Worm (Caenorhabditis elegans): ENCODE data around the gene fbxa-100.
A peak's percentile ranks its signal among the peaks of the same experiment; 100 is the strongest.

fbxa-100 gene

ce11 chrV:16040140-16040827 lies 21.6 kb downstream of the fbxa-100 start, which contains the start of the genes his-4 and his-3:
Gene his-4, minus strand, starts transcription at chrV:16040515.
Gene his-3, plus strand, starts transcription at chrV:16040808.
- TF ChIP-seq blmp-1 (tag; optimal IDR thresholded peaks at IDR 0.05): peak; percentile 15
- peak; percentile 35 for TF ChIP-seq ztf-4 (tag; optimal IDR thresholded peaks at IDR 0.05)
- peak; percentile 15 for TF ChIP-seq C16A3.4 (tag; optimal IDR thresholded peaks at IDR 0.05)
- peak; percentile 76 for TF ChIP-seq swsn-7 (tag; optimal IDR thresholded peaks at IDR 0.05)
- peak; percentile 43 for TF ChIP-seq unc-86 (tag; optimal IDR thresholded peaks at IDR 0.05)
- TF ChIP-seq tbx-2 (tag; optimal IDR thresholded peaks at IDR 0.05): peak; percentile 20
- TF ChIP-seq nhr-19 (GFP tag; conservative IDR thresholded peaks at IDR 0.05): peak; percentile 18; the same call in 1 of the 2 replicates
- peak; percentile 54 for TF ChIP-seq snu-23 (GFP tag; optimal IDR thresholded peaks at IDR 0.05)
- TF ChIP-seq lin-35 (GFP tag; optimal IDR thresholded peaks at IDR 0.05): peak in 1 of 2 experiments; percentile 7
- peak; percentile 69 for TF ChIP-seq nhr-71 (tag; optimal IDR thresholded peaks at IDR 0.05)
- peak; percentile 90 for TF ChIP-seq nhr-85 (tag)
- peak; percentile 38 for TF ChIP-seq xbp-1 (tag; optimal IDR thresholded peaks at IDR 0.05)
- peak; percentile 56 for TF ChIP-seq nhr-47 (tag; optimal IDR thresholded peaks at IDR 0.05)
- TF ChIP-seq efl-1 (optimal IDR thresholded peaks at IDR 0.05): peak; percentile 25 to 52
- peak in 1 of 2 experiments; percentile 29 for TF ChIP-seq efl-1 (GFP tag; optimal IDR thresholded peaks at IDR 0.05 in 1 of 2)
- peak; percentile 30 for TF ChIP-seq mep-1 (tag; optimal IDR thresholded peaks at IDR 0.05)
- peak in 1 of 2 experiments; percentile 92 for TF ChIP-seq ztf-11 (tag; optimal IDR thresholded peaks at IDR 0.05)
- peak in 1 of 3 experiments; percentile 23 for TF ChIP-seq dpl-1 (GFP tag; optimal IDR thresholded peaks at IDR 0.05)
- peak; percentile 60 for TF ChIP-seq efl-3 (GFP tag; optimal IDR thresholded peaks at IDR 0.05)
- peak; percentile 79 for TF ChIP-seq lin-14 (GFP tag; optimal IDR thresholded peaks at IDR 0.05)
- TF ChIP-seq rnt-1 (tag; optimal IDR thresholded peaks at IDR 0.05): peak; percentile 27
- TF ChIP-seq grh-1 (GFP tag; IDR thresholded peaks at IDR 0.05): peak; percentile 78
- peak; percentile 69 for TF ChIP-seq nhr-20 (tag; optimal IDR thresholded peaks at IDR 0.05)
- TF ChIP-seq nhr-90 (tag; optimal IDR thresholded peaks at IDR 0.05; ENCODE audit: poor library complexity): peak; percentile 76

- TF ChIP-seq efl-1 (optimal IDR thresholded peaks at IDR 0.05): no peak
- TF ChIP-seq efl-1 (GFP tag; optimal IDR thresholded peaks at IDR 0.05 in 1 of 2): peak in 1 of 2 experiments; percentile 45
- no peak for TF ChIP-seq lin-15B (tag; optimal IDR thresholded peaks at IDR 0.05)
Observed at ce11 chrV:16036166-16036565, 25.7 kb downstream of the fbxa-100 start, which contains the start of gene T10C6.10. Gene T10C6.10, plus strand, starts transcription at chrV:16036413.

DNA sequence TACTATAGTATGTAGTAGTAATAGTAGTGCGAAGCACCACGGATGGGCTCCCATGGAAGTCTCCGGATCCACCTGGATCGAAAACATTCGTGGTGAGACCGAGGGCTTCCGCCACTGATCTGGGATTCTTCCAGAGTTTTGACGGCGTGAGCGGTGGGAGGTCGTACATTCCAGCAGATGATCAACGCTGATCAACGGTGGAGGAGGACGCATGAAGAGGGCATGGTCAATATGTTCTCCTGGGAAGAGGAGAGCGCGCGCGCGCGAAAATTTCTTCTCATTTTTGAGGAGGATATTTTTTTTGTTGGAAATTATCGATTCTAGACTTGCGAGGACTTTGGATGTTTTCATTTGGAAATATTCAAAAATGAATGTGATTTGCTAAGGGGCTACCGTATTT lies 28.4 kb downstream of the fbxa-100 start:
- TF ChIP-seq mab-9 (GFP tag; IDR thresholded peaks at IDR 0.05) (no peak), C16A3.4 (tag; optimal IDR thresholded peaks at IDR 0.05) (no peak)

- TF ChIP-seq nhr-85 (tag): peak; percentile 18
- no peak for TF ChIP-seq efl-1 (optimal IDR thresholded peaks at IDR 0.05)
- TF ChIP-seq efl-1 (GFP tag; optimal IDR thresholded peaks at IDR 0.05 in 1 of 2): no peak
Observed at ce11 chrV:16032761-16033160, 29.1 kb downstream of the fbxa-100 start, which contains the start of gene T10C6.16. Gene T10C6.16, minus strand, starts transcription at chrV:16033005.

DNA sequence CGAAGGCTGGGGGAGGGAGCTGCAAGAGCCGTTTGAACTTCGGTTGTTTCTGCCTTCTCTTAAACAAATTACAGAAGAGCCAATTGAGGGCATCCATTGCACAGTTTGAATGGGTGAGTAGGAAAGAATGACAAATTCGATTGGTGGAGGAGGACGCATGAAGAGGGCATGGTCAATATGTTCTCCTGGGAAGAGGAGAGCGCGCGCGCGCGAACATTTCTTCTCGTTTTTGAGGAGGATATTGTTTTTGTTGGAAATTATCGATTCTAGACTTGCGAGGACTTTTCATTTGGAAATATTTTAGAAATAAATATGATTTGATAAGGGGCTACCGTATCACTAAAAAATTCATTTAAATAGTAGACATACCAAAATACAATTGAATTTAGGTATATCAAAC lies 30.3 kb downstream of the fbxa-100 start, which contains the start of gene T10C6.7:
Gene T10C6.7, minus strand, starts transcription at position 143 of the 400 bp plus-strand sequence.
- TF ChIP-seq sox-4 (tag; optimal IDR thresholded peaks at IDR 0.05) (no peak), irx-1 (tag; optimal IDR thresholded peaks at IDR 0.05) (no peak), jun-1 (tag; optimal IDR thresholded peaks at IDR 0.05) (no peak), ztf-4 (tag; optimal IDR thresholded peaks at IDR 0.05) (no peak), grh-1 (GFP tag; IDR thresholded peaks at IDR 0.05) (no peak), rnt-1 (tag; optimal IDR thresholded peaks at IDR 0.05) (no peak), fkh-4 (tag; optimal IDR thresholded peaks at IDR 0.05; ENCODE audit: borderline replicate concordance) (no peak), lir-3 (tag; optimal IDR thresholded peaks at IDR 0.05; ENCODE audit: poor library complexity) (no peak), tlp-1 (tag; optimal IDR thresholded peaks at IDR 0.05) (no peak), lin-39 (tag; optimal IDR thresholded peaks at IDR 0.05) (no peak), ets-5 (GFP tag; IDR thresholded peaks at IDR 0.05) (no peak), fos-1 (tag; optimal IDR thresholded peaks at IDR 0.05) (no peak), ceh-63 (GFP tag; optimal IDR thresholded peaks at IDR 0.05) (no peak), C34B4.2 (tag; optimal IDR thresholded peaks at IDR 0.05) (no peak), hlh-4 (tag; optimal IDR thresholded peaks at IDR 0.05) (no peak), lsy-2 (tag; optimal IDR thresholded peaks at IDR 0.05) (no peak)

Measured in whole organism, L1 larva.